Worm (Caenorhabditis elegans): ENCODE measurements around the gene sra-31.

DNA sequence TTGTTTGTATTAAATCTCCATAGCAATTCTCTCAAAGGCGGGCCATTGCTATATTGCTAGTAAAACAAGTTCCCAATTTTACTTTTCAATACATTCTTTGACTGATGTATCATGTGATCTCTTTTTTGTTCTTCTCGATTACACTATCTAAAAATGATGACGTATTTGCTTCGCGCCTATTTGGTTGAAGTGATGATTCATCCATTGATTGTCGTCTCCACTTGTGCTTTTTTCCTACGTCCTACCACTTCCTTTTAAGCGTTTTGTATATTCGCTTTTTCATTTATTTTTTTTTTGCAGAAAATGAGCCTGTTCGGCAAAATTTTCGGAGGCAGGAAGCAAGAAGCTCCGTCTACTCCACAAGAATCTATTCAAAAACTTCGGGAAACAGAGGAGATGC lies 11.1 kb upstream of the sra-31 start, which contains the start of gene vps-32.1:
- TF ChIP-seq nhr-28 (tag; optimal IDR thresholded peaks at IDR 0.05) (no peak), unc-98 (GFP tag; IDR thresholded peaks at IDR 0.05) (no peak), egl-13 (tag; optimal IDR thresholded peaks at IDR 0.05) (no peak), sox-4 (tag; optimal IDR thresholded peaks at IDR 0.05) (no peak), unc-130 (tag; optimal IDR thresholded peaks at IDR 0.05) (no peak), unc-62 (GFP tag; optimal IDR thresholded peaks at IDR 0.05) (no peak), nhr-11 (tag; optimal IDR thresholded peaks at IDR 0.05) (no peak), ceh-82 (tag; optimal IDR thresholded peaks at IDR 0.05) (no peak), elt-2 (tag; optimal IDR thresholded peaks at IDR 0.05) (no peak), tlp-1 (tag; optimal IDR thresholded peaks at IDR 0.05) (no peak), zag-1 (tag; optimal IDR thresholded peaks at IDR 0.05) (no peak)

All from whole organism, L1 larva.